Worm (Caenorhabditis elegans) whole organism, L1 larva: ENCODE measurements around the gene T19D12.2.

Experiments used
- C16A3.4 ChIP-seq: fragments of 150-350 bp; optimal IDR thresholded peaks from 2 replicates; lab custom pipeline; 2014; ENCODE audit warnings: missing biosample characterization, missing genetic modification characterization
- aha-1 ChIP-seq: fragments of 150-350 bp; optimal IDR thresholded peaks from 2 replicates; lab custom pipeline; 2014; ENCODE audit warnings: missing biosample characterization, missing genetic modification characterization
- alr-1 ChIP-seq: fragments of 200-800 bp; sonication (Bioruptor generic); optimal IDR thresholded peaks from 2 replicates; lab custom pipeline; 2018; ENCODE audit warnings: borderline replicate concordance, mild to moderate bottlenecking, missing genetic modification characterization, missing compliant biosample characterization
- ama-1 ChIP-seq: fragments of 150-350 bp; optimal IDR thresholded peaks from 2 replicates; lab custom pipeline; 2014
- blmp-1 ChIP-seq: fragments of 150-350 bp; optimal IDR thresholded peaks from 2 replicates; lab custom pipeline; 2014; ENCODE audit warnings: missing biosample characterization, missing genetic modification characterization
- ceh-88 ChIP-seq: fragments of 200-800 bp; sonication (Bioruptor generic); IDR thresholded peaks from 2 replicates; pipeline ENCODE4 v1.3.6; 2022; ENCODE audit warnings: missing genetic modification characterization, missing compliant biosample characterization
- ceh-90 ChIP-seq: sonication (generic microtip); optimal IDR thresholded peaks from 2 replicates; lab custom pipeline; 2016; ENCODE audit warnings: missing genetic modification characterization, missing compliant biosample characterization
- egl-13 ChIP-seq: sonication (generic microtip); optimal IDR thresholded peaks from 2 replicates; lab custom pipeline; 2016; ENCODE audit warnings: missing genotype, missing genetic modification reagents, missing genetic modification characterization, missing compliant biosample characterization
- egl-27 ChIP-seq, 2 experiments: fragments of 150-350 bp in 1 of 2; sonication (generic microtip); optimal IDR thresholded peaks; 3 replicates each; lab custom pipeline; 2017 to 2018; ENCODE audit warnings: missing biosample characterization in 2 of 2, missing genetic modification characterization in 2 of 2, missing genetic modification reagents in 2 of 2
- elt-3 ChIP-seq, 6 experiments: fragments of 150-350 bp in 1 of 6; sonication (generic microtip); optimal IDR thresholded peaks; 2 replicates each; lab custom pipeline; 2017 to 2018; ENCODE audit warnings: missing biosample characterization in 6 of 6, missing genetic modification characterization in 6 of 6, inconsistent platforms in 1 of 6
- ets-5 ChIP-seq: fragments of 200-800 bp; sonication (Bioruptor generic); IDR thresholded peaks from 2 replicates; pipeline ENCODE4 v1.3.6; 2022; ENCODE audit warnings: missing genetic modification characterization, missing compliant biosample characterization
- fkh-10 ChIP-seq: sonication (generic microtip); optimal IDR thresholded peaks from 2 replicates; lab custom pipeline; 2017; ENCODE audit warnings: missing biosample characterization, missing genetic modification reagents, missing genetic modification characterization
- fkh-4 ChIP-seq: sonication (generic microtip); optimal IDR thresholded peaks from 2 replicates; lab custom pipeline; 2016; ENCODE audit warnings: missing compliant biosample characterization, missing genetic modification characterization, borderline replicate concordance
- fos-1 ChIP-seq: fragments of 150-350 bp; optimal IDR thresholded peaks from 2 replicates; lab custom pipeline; 2014; ENCODE audit warnings: missing biosample characterization, missing genetic modification characterization
- hlh-17 ChIP-seq: fragments of 200-800 bp; sonication (Bioruptor generic); optimal IDR thresholded peaks from 2 replicates; lab custom pipeline; 2018; ENCODE audit warnings: missing genetic modification characterization, mild to moderate bottlenecking, missing compliant biosample characterization, moderate library complexity, borderline replicate concordance
- irx-1 ChIP-seq: sonication (generic microtip); optimal IDR thresholded peaks from 2 replicates; lab custom pipeline; 2016; ENCODE audit warnings: missing genetic modification characterization, missing compliant biosample characterization
- lin-13 ChIP-seq: fragments of 150-350 bp; optimal IDR thresholded peaks from 2 replicates; lab custom pipeline; 2014; ENCODE audit warnings: missing biosample characterization, missing genetic modification reagents, missing genetic modification characterization
- lin-14 ChIP-seq: fragments of 200-800 bp; sonication (Bioruptor generic); optimal IDR thresholded peaks from 2 replicates; lab custom pipeline; 2018; ENCODE audit warnings: mild to moderate bottlenecking, missing genetic modification characterization, moderate library complexity, missing compliant biosample characterization
- lin-15B ChIP-seq: fragments of 150-350 bp; sonication (generic microtip); optimal IDR thresholded peaks from 3 replicates; lab custom pipeline; 2014; ENCODE audit warnings: missing biosample characterization, missing genetic modification characterization
- lin-35 ChIP-seq, 2 experiments: fragments of 150-350 bp; optimal IDR thresholded peaks; 2 replicates each; lab custom pipeline; 2014; ENCODE audit warnings: missing biosample characterization in 2 of 2, missing genetic modification characterization in 2 of 2, missing genetic modification reagents in 2 of 2
- lin-39 ChIP-seq: fragments of 150-350 bp; optimal IDR thresholded peaks from 2 replicates; lab custom pipeline; 2014; ENCODE audit warnings: missing biosample characterization, missing genetic modification reagents, missing genetic modification characterization
- lir-3 ChIP-seq: sonication (generic microtip); optimal IDR thresholded peaks from 2 replicates; lab custom pipeline; 2016; ENCODE audit warnings: mild to moderate bottlenecking, missing genetic modification characterization, moderate library complexity, missing compliant biosample characterization; ENCODE audit not compliant: poor library complexity
- lsy-2 ChIP-seq, 2 experiments: fragments of 150-350 bp; optimal IDR thresholded peaks; 2 replicates each; lab custom pipeline; 2014; ENCODE audit warnings: missing biosample characterization in 2 of 2, missing genetic modification characterization in 2 of 2
- mab-9 ChIP-seq: fragments of 200-800 bp; sonication (Bioruptor generic); IDR thresholded peaks from 2 replicates; pipeline ENCODE4 v1.3.6; 2022; ENCODE audit warnings: missing genetic modification reagents, missing genetic modification characterization, missing compliant biosample characterization
- mdl-1 ChIP-seq, 2 experiments: fragments of 150-350 bp; optimal IDR thresholded peaks; 2 replicates each; lab custom pipeline; 2014 to 2017; ENCODE audit warnings: missing biosample characterization in 2 of 2, missing genetic modification characterization in 2 of 2, inconsistent platforms in 1 of 2
- mef-2 ChIP-seq: fragments of 150-350 bp; optimal IDR thresholded peaks from 2 replicates; lab custom pipeline; 2014; ENCODE audit warnings: missing biosample characterization, missing genetic modification characterization
- nhr-12 ChIP-seq: sonication (generic microtip); optimal IDR thresholded peaks from 2 replicates; lab custom pipeline; 2017; ENCODE audit warnings: missing biosample characterization, missing genetic modification characterization
- nhr-20 ChIP-seq: sonication (generic microtip); optimal IDR thresholded peaks from 2 replicates; lab custom pipeline; 2016; ENCODE audit warnings: mild to moderate bottlenecking, missing genetic modification characterization, missing compliant biosample characterization
- nhr-28 ChIP-seq: fragments of 150-350 bp; optimal IDR thresholded peaks from 2 replicates; lab custom pipeline; 2014; ENCODE audit warnings: missing biosample characterization, missing genetic modification characterization
- nhr-71 ChIP-seq: sonication (generic microtip); optimal IDR thresholded peaks from 2 replicates; lab custom pipeline; 2016; ENCODE audit warnings: mild to moderate bottlenecking, missing genetic modification characterization, moderate library complexity, missing compliant biosample characterization
- nhr-76 ChIP-seq: sonication (generic microtip); optimal IDR thresholded peaks from 2 replicates; lab custom pipeline; 2017; ENCODE audit warnings: missing biosample characterization, missing genetic modification characterization
- nhr-77 ChIP-seq: fragments of 150-350 bp; optimal IDR thresholded peaks from 2 replicates; lab custom pipeline; 2014; ENCODE audit warnings: missing biosample characterization, missing genetic modification characterization
- nhr-84 ChIP-seq: sonication (generic microtip); optimal IDR thresholded peaks from 2 replicates; lab custom pipeline; 2017; ENCODE audit warnings: missing biosample characterization, missing genetic modification characterization
- nhr-85 ChIP-seq: sonication (generic microtip); peaks from one replicate; lab custom pipeline; 2016; ENCODE audit warnings: missing genetic modification characterization, inconsistent platforms, missing compliant biosample characterization
- nhr-90 ChIP-seq: sonication (generic microtip); optimal IDR thresholded peaks from 2 replicates; lab custom pipeline; 2016; ENCODE audit warnings: mild to moderate bottlenecking, missing genetic modification characterization, missing compliant biosample characterization; ENCODE audit not compliant: poor library complexity
- pag-3 ChIP-seq: sonication (generic microtip); optimal IDR thresholded peaks from 2 replicates; lab custom pipeline; 2017; ENCODE audit warnings: missing genetic modification characterization, mild to moderate bottlenecking, missing compliant biosample characterization, antibody characterized with exemption, borderline replicate concordance; ENCODE audit not compliant: insufficient read depth
- rnt-1 ChIP-seq: sonication (generic microtip); optimal IDR thresholded peaks from 2 replicates; lab custom pipeline; 2016; ENCODE audit warnings: mild to moderate bottlenecking, missing genetic modification characterization, moderate library complexity, missing compliant biosample characterization
- snpc-4 ChIP-seq: fragments of 150-350 bp; optimal IDR thresholded peaks from 2 replicates; lab custom pipeline; 2014; ENCODE audit warnings: missing biosample characterization, missing genetic modification characterization
- snu-23 ChIP-seq: sonication (generic microtip); optimal IDR thresholded peaks from 2 replicates; lab custom pipeline; 2016; ENCODE audit warnings: missing genetic modification characterization, missing compliant biosample characterization
- swsn-7 ChIP-seq: sonication (generic microtip); optimal IDR thresholded peaks from 2 replicates; lab custom pipeline; 2016; ENCODE audit warnings: missing genetic modification characterization, missing compliant biosample characterization
- tbx-2 ChIP-seq: sonication (generic microtip); optimal IDR thresholded peaks from 2 replicates; lab custom pipeline; 2016; ENCODE audit warnings: missing genetic modification characterization, missing compliant biosample characterization
- unc-130 ChIP-seq: fragments of 150-350 bp; optimal IDR thresholded peaks from 2 replicates; lab custom pipeline; 2017; ENCODE audit warnings: missing biosample characterization, missing genetic modification characterization, inconsistent platforms
- vab-15 ChIP-seq: sonication (generic microtip); optimal IDR thresholded peaks from 2 replicates; lab custom pipeline; 2017; ENCODE audit warnings: missing genotype, mild to moderate bottlenecking, missing genetic modification characterization, missing compliant biosample characterization
- xbp-1 ChIP-seq: sonication (generic microtip); optimal IDR thresholded peaks from 2 replicates; lab custom pipeline; 2016; ENCODE audit warnings: missing genetic modification characterization, missing compliant biosample characterization
- zip-4 ChIP-seq: fragments of 200-800 bp; sonication (Bioruptor generic); optimal IDR thresholded peaks from 2 replicates; lab custom pipeline; 2018; ENCODE audit warnings: mild to moderate bottlenecking, missing genetic modification characterization, moderate library complexity, missing compliant biosample characterization
- ztf-4 ChIP-seq: fragments of 150-350 bp; optimal IDR thresholded peaks from 2 replicates; lab custom pipeline; 2014; ENCODE audit warnings: missing biosample characterization, missing genetic modification characterization

Gene T19D12.2

ce11 chrII:6619007-6619406 lies 42.1 kb upstream of the T19D12.2 start:
- TF ChIP-seq rnt-1 (no peak), alr-1 (tag; lab: Kevin White, UChicago) (no peak), nhr-12 (tag; lab: Kevin White, UChicago) (no peak), blmp-1 (peak; percentile 73), lin-35 (GFP tag; optimal IDR thresholded peaks at IDR 0.05; lab: Kevin White, UChicago) (peak in 1 of 2 experiments; percentile 13), lin-15B (tag; lab: Kevin White, UChicago) (no peak), snu-23 (GFP tag; lab: Kevin White, UChicago) (peak; percentile 21), unc-130 (tag; lab: Kevin White, UChicago) (no peak), zip-4 (GFP tag; lab: Kevin White, UChicago) (no peak), ceh-90 (no peak), ztf-4 (tag; lab: Kevin White, UChicago) (no peak), snpc-4 (tag; lab: Kevin White, UChicago) (no peak), nhr-71 (tag; lab: Kevin White, UChicago) (peak; percentile 12), fkh-4 (tag; lab: Kevin White, UChicago) (no peak), nhr-77 (no peak), egl-27 (tag; optimal IDR thresholded peaks at IDR 0.05; lab: Kevin White, UChicago) (no peak), nhr-20 (tag; lab: Kevin White, UChicago) (peak; percentile 5), lin-13 (GFP tag; lab: Kevin White, UChicago) (no peak), lin-39 (no peak), fkh-10 (GFP tag; lab: Kevin White, UChicago) (no peak), swsn-7 (no peak), lsy-2 (tag; optimal IDR thresholded peaks at IDR 0.05; lab: Kevin White, UChicago) (peak in 1 of 2 experiments; percentile 32), egl-13 (tag; lab: Kevin White, UChicago) (no peak), ama-1 (lab: Kevin White, UChicago) (no peak), xbp-1 (tag; lab: Kevin White, UChicago) (no peak), mef-2 (tag; lab: Kevin White, UChicago) (no peak), hlh-17 (GFP tag; lab: Kevin White, UChicago) (no peak), vab-15 (tag; lab: Kevin White, UChicago) (peak; percentile 27), pag-3 (tag; lab: Kevin White, UChicago) (no peak), fos-1 (tag; lab: Kevin White, UChicago) (no peak), mab-9 (GFP tag; lab: Robert Waterston, UW) (no peak), mdl-1 (tag; optimal IDR thresholded peaks at IDR 0.05; lab: Kevin White, UChicago) (no peak), nhr-84 (no peak), ets-5 (GFP tag; lab: Robert Waterston, UW) (no peak), tbx-2 (tag; lab: Kevin White, UChicago) (no peak), lin-14 (GFP tag; lab: Kevin White, UChicago) (peak; percentile 30), elt-3 (tag; optimal IDR thresholded peaks at IDR 0.05; lab: Kevin White, UChicago) (peak in 3 of 6 experiments; percentile 21 to 79 (median 24)), C16A3.4 (no peak), lir-3 (tag; lab: Kevin White, UChicago) (no peak), nhr-76 (tag; lab: Kevin White, UChicago) (no peak), nhr-85 (tag; lab: Kevin White, UChicago) (peak; percentile 86), nhr-28 (tag; lab: Kevin White, UChicago) (no peak), nhr-90 (tag; lab: Kevin White, UChicago) (no peak), irx-1 (tag; lab: Kevin White, UChicago) (no peak), aha-1 (no peak), ceh-88 (GFP tag; lab: Robert Waterston, UW) (no peak)
